Fruit fly (Drosophila melanogaster): Measurements from ENCODE around the gene TTLL5.

dm6 chr3R:25137565-25138367, 15.0 kb upstream of the TTLL5 start, which contains the start of gene danr:
- TF ChIP-seq usp (GFP tag; optimal IDR thresholded peaks at IDR 0.05) (no peak), psq (optimal IDR thresholded peaks at IDR 0.05) (no peak)
